Worm (Caenorhabditis elegans) whole organism, L1 larva: ENCODE measurements around the gene acs-5.
A peak's percentile ranks its signal among the peaks of the same experiment; 100 is the strongest.

Experiments
- C04F5.9 ChIP-seq: sonication (generic microtip); optimal IDR thresholded peaks from 2 replicates; lab custom pipeline; 2016; ENCODE audit warnings: missing genetic modification characterization, missing compliant biosample characterization
- C16A3.4 ChIP-seq: fragments of 150-350 bp; optimal IDR thresholded peaks from 2 replicates; lab custom pipeline; 2014; ENCODE audit warnings: missing biosample characterization, missing genetic modification characterization
- Y116A8C.19 ChIP-seq: sonication (generic microtip); optimal IDR thresholded peaks from 2 replicates; lab custom pipeline; 2016; ENCODE audit warnings: missing compliant biosample characterization, missing genetic modification characterization, borderline replicate concordance
- aly-2 ChIP-seq: fragments of 150-350 bp; optimal IDR thresholded peaks from 2 replicates; lab custom pipeline; 2014; ENCODE audit warnings: missing biosample characterization, missing genetic modification characterization
- ama-1 ChIP-seq: fragments of 150-350 bp; optimal IDR thresholded peaks from 2 replicates; lab custom pipeline; 2014
- blmp-1 ChIP-seq: fragments of 150-350 bp; optimal IDR thresholded peaks from 2 replicates; lab custom pipeline; 2014; ENCODE audit warnings: missing biosample characterization, missing genetic modification characterization
- ceh-88 ChIP-seq: fragments of 200-800 bp; sonication (Bioruptor generic); IDR thresholded peaks from 2 replicates; pipeline ENCODE4 v1.3.6; 2022; ENCODE audit warnings: missing genetic modification characterization, missing compliant biosample characterization
- ces-1 ChIP-seq: fragments of 150-350 bp; optimal IDR thresholded peaks from 2 replicates; lab custom pipeline; 2014; ENCODE audit warnings: missing biosample characterization, missing genetic modification reagents, missing genetic modification characterization
- dsc-1 ChIP-seq: sonication (generic microtip); optimal IDR thresholded peaks from 2 replicates; lab custom pipeline; 2016; ENCODE audit warnings: mild to moderate bottlenecking, missing genetic modification characterization, missing compliant biosample characterization
- efl-1 ChIP-seq, 4 experiments: fragments of 150-350 bp; optimal IDR thresholded peaks in 3 of 4; peaks in 1 of 4; 1 replicate in 1 of 4; 2 replicates in 3 of 4; lab custom pipeline; 2014; ENCODE audit warnings: missing biosample characterization in 2 of 4, missing genetic modification characterization in 2 of 4, missing genetic modification reagents in 2 of 4
- efl-3 ChIP-seq: fragments of 200-800 bp; sonication (Bioruptor generic); optimal IDR thresholded peaks from 2 replicates; lab custom pipeline; 2018; ENCODE audit warnings: mild to moderate bottlenecking, missing genetic modification characterization, missing compliant biosample characterization
- egl-13 ChIP-seq: sonication (generic microtip); optimal IDR thresholded peaks from 2 replicates; lab custom pipeline; 2016; ENCODE audit warnings: missing genotype, missing genetic modification reagents, missing genetic modification characterization, missing compliant biosample characterization
- egl-27 ChIP-seq, 2 experiments: fragments of 150-350 bp in 1 of 2; sonication (generic microtip); optimal IDR thresholded peaks; 3 replicates each; lab custom pipeline; 2017 to 2018; ENCODE audit warnings: missing biosample characterization in 2 of 2, missing genetic modification characterization in 2 of 2, missing genetic modification reagents in 2 of 2
- elt-2 ChIP-seq: sonication (generic microtip); optimal IDR thresholded peaks from 2 replicates; lab custom pipeline; 2016; ENCODE audit warnings: missing genetic modification characterization, mild to moderate bottlenecking, inconsistent platforms, missing compliant biosample characterization, missing genetic modification reagents
- elt-3 ChIP-seq, 6 experiments: fragments of 150-350 bp in 1 of 6; sonication (generic microtip); optimal IDR thresholded peaks; 2 replicates each; lab custom pipeline; 2017 to 2018; ENCODE audit warnings: missing biosample characterization in 6 of 6, missing genetic modification characterization in 6 of 6, inconsistent platforms in 1 of 6
- ets-5 ChIP-seq: fragments of 200-800 bp; sonication (Bioruptor generic); IDR thresholded peaks from 2 replicates; pipeline ENCODE4 v1.3.6; 2022; ENCODE audit warnings: missing genetic modification characterization, missing compliant biosample characterization
- fkh-4 ChIP-seq: sonication (generic microtip); optimal IDR thresholded peaks from 2 replicates; lab custom pipeline; 2016; ENCODE audit warnings: missing compliant biosample characterization, missing genetic modification characterization, borderline replicate concordance
- fkh-8 ChIP-seq: sonication (generic microtip); optimal IDR thresholded peaks from 2 replicates; lab custom pipeline; 2016; ENCODE audit warnings: mild to moderate bottlenecking, missing genetic modification characterization, missing compliant biosample characterization
- grh-1 ChIP-seq: fragments of 200-800 bp; sonication (Bioruptor generic); IDR thresholded peaks from 2 replicates; pipeline ENCODE4 v1.3.6; 2022; ENCODE audit warnings: missing genetic modification reagents, missing genetic modification characterization, missing compliant biosample characterization
- hpl-2 ChIP-seq: fragments of 150-350 bp; optimal IDR thresholded peaks from 2 replicates; lab custom pipeline; 2014; ENCODE audit warnings: missing biosample characterization, missing genetic modification reagents, missing genetic modification characterization
- irx-1 ChIP-seq: sonication (generic microtip); optimal IDR thresholded peaks from 2 replicates; lab custom pipeline; 2016; ENCODE audit warnings: missing genetic modification characterization, missing compliant biosample characterization
- lin-13 ChIP-seq: fragments of 150-350 bp; optimal IDR thresholded peaks from 2 replicates; lab custom pipeline; 2014; ENCODE audit warnings: missing biosample characterization, missing genetic modification reagents, missing genetic modification characterization
- lin-15B ChIP-seq: fragments of 150-350 bp; sonication (generic microtip); optimal IDR thresholded peaks from 3 replicates; lab custom pipeline; 2014; ENCODE audit warnings: missing biosample characterization, missing genetic modification characterization
- lin-35 ChIP-seq, 2 experiments: fragments of 150-350 bp; optimal IDR thresholded peaks; 2 replicates each; lab custom pipeline; 2014; ENCODE audit warnings: missing biosample characterization in 2 of 2, missing genetic modification characterization in 2 of 2, missing genetic modification reagents in 2 of 2
- lin-39 ChIP-seq: fragments of 150-350 bp; optimal IDR thresholded peaks from 2 replicates; lab custom pipeline; 2014; ENCODE audit warnings: missing biosample characterization, missing genetic modification reagents, missing genetic modification characterization
- lsy-2 ChIP-seq, 2 experiments: fragments of 150-350 bp; optimal IDR thresholded peaks; 2 replicates each; lab custom pipeline; 2014; ENCODE audit warnings: missing biosample characterization in 2 of 2, missing genetic modification characterization in 2 of 2
- mab-9 ChIP-seq: fragments of 200-800 bp; sonication (Bioruptor generic); IDR thresholded peaks from 2 replicates; pipeline ENCODE4 v1.3.6; 2022; ENCODE audit warnings: missing genetic modification reagents, missing genetic modification characterization, missing compliant biosample characterization
- mdl-1 ChIP-seq, 2 experiments: fragments of 150-350 bp; optimal IDR thresholded peaks; 2 replicates each; lab custom pipeline; 2014 to 2017; ENCODE audit warnings: missing biosample characterization in 2 of 2, missing genetic modification characterization in 2 of 2, inconsistent platforms in 1 of 2
- nhr-11 ChIP-seq: fragments of 150-350 bp; optimal IDR thresholded peaks from 2 replicates; lab custom pipeline; 2014; ENCODE audit warnings: missing biosample characterization, missing genetic modification characterization
- nhr-12 ChIP-seq: sonication (generic microtip); optimal IDR thresholded peaks from 2 replicates; lab custom pipeline; 2017; ENCODE audit warnings: missing biosample characterization, missing genetic modification characterization
- nhr-237 ChIP-seq: fragments of 150-350 bp; optimal IDR thresholded peaks from 2 replicates; lab custom pipeline; 2014; ENCODE audit warnings: missing biosample characterization, missing genetic modification characterization
- nhr-71 ChIP-seq: sonication (generic microtip); optimal IDR thresholded peaks from 2 replicates; lab custom pipeline; 2016; ENCODE audit warnings: mild to moderate bottlenecking, missing genetic modification characterization, moderate library complexity, missing compliant biosample characterization
- nhr-85 ChIP-seq: sonication (generic microtip); peaks from one replicate; lab custom pipeline; 2016; ENCODE audit warnings: missing genetic modification characterization, inconsistent platforms, missing compliant biosample characterization
- pax-3 ChIP-seq: fragments of 200-800 bp; sonication (Bioruptor generic); optimal IDR thresholded peaks from 2 replicates; lab custom pipeline; 2018; ENCODE audit warnings: mild to moderate bottlenecking, missing genetic modification characterization, moderate library complexity, missing compliant biosample characterization
- skn-1 ChIP-seq: fragments of 150-350 bp; optimal IDR thresholded peaks from 2 replicates; lab custom pipeline; 2014; ENCODE audit warnings: missing biosample characterization, missing genetic modification characterization
- snpc-4 ChIP-seq: fragments of 150-350 bp; optimal IDR thresholded peaks from 2 replicates; lab custom pipeline; 2014; ENCODE audit warnings: missing biosample characterization, missing genetic modification characterization
- snu-23 ChIP-seq: sonication (generic microtip); optimal IDR thresholded peaks from 2 replicates; lab custom pipeline; 2016; ENCODE audit warnings: missing genetic modification characterization, missing compliant biosample characterization
- sptf-1 ChIP-seq: fragments of 150-350 bp; optimal IDR thresholded peaks from 2 replicates; lab custom pipeline; 2014; ENCODE audit warnings: missing biosample characterization, missing genetic modification characterization
- sup-37 ChIP-seq: fragments of 200-800 bp; sonication (Bioruptor generic); optimal IDR thresholded peaks from 2 replicates; lab custom pipeline; 2018; ENCODE audit warnings: mild to moderate bottlenecking, missing genetic modification characterization, missing compliant biosample characterization
- swsn-7 ChIP-seq: sonication (generic microtip); optimal IDR thresholded peaks from 2 replicates; lab custom pipeline; 2016; ENCODE audit warnings: missing genetic modification characterization, missing compliant biosample characterization
- tbx-2 ChIP-seq: sonication (generic microtip); optimal IDR thresholded peaks from 2 replicates; lab custom pipeline; 2016; ENCODE audit warnings: missing genetic modification characterization, missing compliant biosample characterization
- unc-130 ChIP-seq: fragments of 150-350 bp; optimal IDR thresholded peaks from 2 replicates; lab custom pipeline; 2017; ENCODE audit warnings: missing biosample characterization, missing genetic modification characterization, inconsistent platforms
- unc-30 ChIP-seq: sonication (generic microtip); optimal IDR thresholded peaks from 2 replicates; lab custom pipeline; 2017; ENCODE audit warnings: missing biosample characterization, missing genetic modification characterization
- unc-86 ChIP-seq: sonication (generic microtip); optimal IDR thresholded peaks from 2 replicates; lab custom pipeline; 2016; ENCODE audit warnings: missing genetic modification characterization, missing compliant biosample characterization
- ztf-4 ChIP-seq: fragments of 150-350 bp; optimal IDR thresholded peaks from 2 replicates; lab custom pipeline; 2014; ENCODE audit warnings: missing biosample characterization, missing genetic modification characterization

The acs-5 gene

DNA sequence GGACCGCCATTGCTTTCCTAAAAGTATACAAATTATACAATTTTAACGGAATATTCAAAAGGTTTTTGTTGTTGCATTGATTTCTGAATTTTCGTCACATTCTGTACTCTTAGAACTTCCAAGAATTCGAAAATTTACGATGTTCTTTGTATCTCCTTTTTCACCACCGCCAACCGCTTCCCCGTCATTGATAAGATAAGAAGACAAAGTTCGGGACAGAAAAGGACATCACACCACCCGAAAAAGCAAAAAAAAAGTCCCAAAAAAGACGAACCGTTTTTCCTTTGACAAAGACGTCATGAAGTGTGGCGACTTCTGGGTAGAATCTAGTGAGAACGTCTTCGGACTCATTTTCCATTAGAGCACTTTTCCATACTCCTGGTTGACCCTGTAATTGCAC lies 876 bp downstream of the acs-5 start (continued):
- TF ChIP-seq fkh-4 (tag; lab: Kevin White, UChicago) (no peak), nhr-12 (tag; lab: Kevin White, UChicago) (no peak), nhr-11 (no peak), lin-39 (no peak), nhr-237 (tag; lab: Kevin White, UChicago) (no peak), fkh-8 (no peak), snpc-4 (tag; lab: Kevin White, UChicago) (no peak), sptf-1 (tag; lab: Kevin White, UChicago) (no peak), unc-30 (tag; lab: Kevin White, UChicago) (no peak), skn-1 (no peak), C16A3.4 (tag; lab: Kevin White, UChicago) (no peak), swsn-7 (tag; lab: Kevin White, UChicago) (no peak), nhr-71 (tag; lab: Kevin White, UChicago) (peak; percentile 13), lin-13 (GFP tag; lab: Kevin White, UChicago) (no peak), pax-3 (tag; lab: Kevin White, UChicago) (no peak), grh-1 (GFP tag; lab: Robert Waterston, UW) (no peak), ets-5 (no peak), tbx-2 (tag; lab: Kevin White, UChicago) (no peak), lin-35 (GFP tag; optimal IDR thresholded peaks at IDR 0.05; lab: Kevin White, UChicago) (peak in 1 of 2 experiments; percentile 27), elt-2 (tag; lab: Kevin White, UChicago) (peak; percentile 17), irx-1 (tag; lab: Kevin White, UChicago) (no peak), ceh-88 (GFP tag; lab: Robert Waterston, UW) (no peak), blmp-1 (tag; lab: Kevin White, UChicago) (peak; percentile 8), ztf-4 (tag; lab: Kevin White, UChicago) (no peak), Y116A8C.19 (tag; lab: Kevin White, UChicago) (no peak), lin-15B (tag; lab: Kevin White, UChicago) (no peak), sup-37 (GFP tag; lab: Kevin White, UChicago) (no peak), dsc-1 (tag; lab: Kevin White, UChicago) (no peak), elt-3 (tag; optimal IDR thresholded peaks at IDR 0.05; lab: Kevin White, UChicago) (peak; percentile 0 to 88 (median 52)), mab-9 (no peak), C04F5.9 (tag; lab: Kevin White, UChicago) (no peak), efl-3 (GFP tag; lab: Kevin White, UChicago) (no peak), egl-13 (no peak), unc-130 (no peak), ama-1 (lab: Kevin White, UChicago) (no peak), ces-1 (GFP tag; lab: Kevin White, UChicago) (no peak), aly-2 (no peak), lsy-2 (tag; optimal IDR thresholded peaks at IDR 0.05; lab: Kevin White, UChicago) (no peak), mdl-1 (tag; optimal IDR thresholded peaks at IDR 0.05; lab: Kevin White, UChicago) (no peak), efl-1 (optimal IDR thresholded peaks at IDR 0.05; lab: Kevin White, UChicago) (no peak), efl-1 (GFP tag; optimal IDR thresholded peaks at IDR 0.05 in 1 of 2; lab: Kevin White, UChicago) (peak in 1 of 2 experiments; percentile 66), snu-23 (no peak), unc-86 (tag; lab: Kevin White, UChicago) (no peak), egl-27 (tag; optimal IDR thresholded peaks at IDR 0.05; lab: Kevin White, UChicago) (no peak), hpl-2 (GFP tag; lab: Kevin White, UChicago) (no peak), nhr-85 (tag; lab: Kevin White, UChicago) (peak; percentile 58)
- TF ChIP-seq, all 84 proteins: peak for 10
